Worm (Caenorhabditis elegans): ENCODE measurements around the gene scl-18.

Gene scl-18

DNA sequence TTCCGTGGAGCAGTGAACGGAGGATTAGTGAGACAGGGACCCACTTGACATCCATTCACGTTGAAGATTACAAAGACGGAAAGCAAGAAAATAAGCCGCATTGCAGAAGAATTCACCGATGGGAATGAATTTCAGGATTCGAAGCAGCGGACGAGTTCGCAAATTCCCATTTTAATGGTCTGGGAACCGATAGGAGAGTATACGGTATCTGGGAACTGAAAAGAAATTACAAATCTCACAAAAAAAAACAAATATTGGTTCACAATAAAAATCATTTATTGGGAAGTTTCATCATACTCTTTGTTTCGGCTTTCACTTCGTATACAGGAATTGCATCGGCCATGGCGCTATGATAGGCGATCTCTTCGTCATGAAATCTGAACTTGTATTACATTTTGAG, 775 bp upstream of the scl-18 start, which contains the start of gene T12A7.10:
T12A7.10 (minus strand) TSS at position 101 of the 400 bp plus-strand sequence.
- TF ChIP-seq fax-1 (tag; optimal IDR thresholded peaks at IDR 0.05) (no peak), K09A11.1 (tag; optimal IDR thresholded peaks at IDR 0.05; ENCODE audit: insufficient read depth) (no peak), unc-55 (GFP tag; optimal IDR thresholded peaks at IDR 0.05) (no peak), ets-4 (tag; optimal IDR thresholded peaks at IDR 0.05) (no peak), che-1 (tag; optimal IDR thresholded peaks at IDR 0.05) (no peak)

DNA sequence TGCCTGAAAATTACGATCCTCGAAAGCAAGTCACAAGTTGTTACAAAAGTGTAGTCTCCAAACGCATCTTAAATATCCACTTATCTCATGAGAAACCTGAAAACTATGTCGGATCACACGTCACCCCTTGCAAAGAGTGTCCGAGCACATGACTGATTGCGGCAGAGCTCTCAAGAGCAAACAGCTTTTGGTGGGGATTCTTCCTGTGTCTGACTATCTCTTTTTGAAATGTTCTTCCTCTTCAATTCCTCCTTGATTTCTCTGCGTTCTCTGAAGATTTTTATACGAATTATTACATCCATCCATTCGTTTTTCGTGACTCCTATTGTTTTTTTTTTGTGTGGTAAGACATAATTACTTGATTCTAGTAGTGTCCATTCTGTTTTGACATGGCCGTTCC, 5.4 kb downstream of the scl-18 start, which contains the start of gene T12A7.6:
T12A7.6 (plus strand) TSS at position 369 of the 400 bp plus-strand sequence.
- TF ChIP-seq syd-9 (tag; optimal IDR thresholded peaks at IDR 0.05) (no peak), ceh-18 (tag; optimal IDR thresholded peaks at IDR 0.05) (peak; percentile 15)

DNA sequence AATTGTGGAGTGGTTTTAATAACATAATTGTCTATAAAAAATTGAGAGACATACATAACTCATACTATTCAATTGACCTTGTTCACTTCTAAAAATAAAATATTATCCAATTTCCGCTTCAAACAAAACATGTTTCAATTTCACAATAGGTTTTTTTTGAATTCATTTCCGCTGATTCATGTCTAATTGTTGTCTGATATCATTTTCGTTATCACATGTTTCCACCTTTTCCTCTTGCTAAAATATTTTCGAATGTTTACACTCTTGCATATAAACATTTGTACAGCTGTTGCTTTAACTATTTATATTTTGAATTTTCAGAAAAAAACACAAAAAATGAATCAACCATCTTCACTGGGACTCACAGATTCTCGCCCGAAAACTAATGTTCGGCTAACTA, 8.9 kb downstream of the scl-18 start, which contains the start of gene gem-4:
gem-4 (plus strand) TSS at position 301 of the 400 bp plus-strand sequence.
- TF ChIP-seq ref-2 (tag; optimal IDR thresholded peaks at IDR 0.05) (no peak), eyg-1 (tag; optimal IDR thresholded peaks at IDR 0.05) (no peak), ceh-6 (GFP tag; optimal IDR thresholded peaks at IDR 0.05) (no peak), ceh-19 (GFP tag; optimal IDR thresholded peaks at IDR 0.05) (no peak), sox-4 (tag; optimal IDR thresholded peaks at IDR 0.05) (no peak), K09A11.1 (tag; optimal IDR thresholded peaks at IDR 0.05; ENCODE audit: insufficient read depth) (no peak), madf-2 (tag; optimal IDR thresholded peaks at IDR 0.05) (no peak), unc-42 (tag; optimal IDR thresholded peaks at IDR 0.05) (no peak), fax-1 (tag; optimal IDR thresholded peaks at IDR 0.05) (no peak), zip-5 (tag; optimal IDR thresholded peaks at IDR 0.05) (no peak)

DNA sequence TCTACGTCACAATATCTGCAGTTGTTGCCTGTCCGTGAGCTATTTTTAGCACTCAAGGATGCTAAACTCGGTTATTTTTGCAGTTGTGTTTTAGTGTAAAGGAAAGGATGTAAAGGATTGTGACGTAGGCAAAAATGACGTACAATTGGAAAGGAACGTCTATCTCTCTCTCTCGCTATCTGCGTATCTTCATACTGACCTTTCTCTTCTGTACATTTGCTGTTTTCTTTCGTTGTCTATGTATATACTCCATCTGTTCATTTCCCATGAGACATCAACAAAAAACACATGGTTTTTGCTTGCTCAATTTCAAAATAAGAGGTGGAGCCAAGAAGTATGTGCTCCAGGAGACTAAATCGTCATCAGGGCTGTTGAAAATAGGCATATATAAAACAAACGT, 9.9 kb downstream of the scl-18 start:
- TF ChIP-seq hlh-30 (tag; optimal IDR thresholded peaks at IDR 0.05; ENCODE audit: insufficient read depth) (peak; percentile 38), K09A11.1 (tag; optimal IDR thresholded peaks at IDR 0.05; ENCODE audit: insufficient read depth) (no peak), fax-1 (tag; optimal IDR thresholded peaks at IDR 0.05) (no peak)

DNA sequence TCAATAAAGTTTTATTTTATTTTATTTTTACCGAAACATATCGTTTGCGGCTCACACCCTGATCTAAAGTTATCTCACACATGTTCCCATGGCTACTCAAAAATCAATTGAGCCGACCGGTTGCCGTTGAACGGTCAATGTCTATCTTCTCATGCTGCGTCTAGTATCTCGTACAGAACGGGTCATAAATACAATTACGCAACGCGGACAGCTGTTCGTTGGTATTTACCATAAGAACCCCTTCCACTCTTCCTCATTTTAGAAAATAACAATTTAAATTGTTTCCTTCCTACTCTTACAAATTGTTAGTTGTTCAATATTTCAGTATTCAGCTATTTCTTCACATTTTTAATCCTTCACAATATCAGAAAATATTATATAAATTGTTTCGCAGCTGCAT, 10.4 kb downstream of the scl-18 start:
- TF ChIP-seq ceh-34 (tag; optimal IDR thresholded peaks at IDR 0.05) (no peak), unc-86 (tag; optimal IDR thresholded peaks at IDR 0.05) (no peak), ets-4 (tag; optimal IDR thresholded peaks at IDR 0.05) (no peak), pha-2 (tag; optimal IDR thresholded peaks at IDR 0.05) (no peak), Y22D7AL.16 (tag; optimal IDR thresholded peaks at IDR 0.05) (no peak), hlh-15 (tag; optimal IDR thresholded peaks at IDR 0.05) (no peak), odd-2 (tag; optimal IDR thresholded peaks at IDR 0.05) (no peak), hlh-13 (GFP tag; optimal IDR thresholded peaks at IDR 0.05) (no peak), elt-2 (tag; optimal IDR thresholded peaks at IDR 0.05) (no peak), che-1 (tag; optimal IDR thresholded peaks at IDR 0.05) (no peak), pros-1 (tag; optimal IDR thresholded peaks at IDR 0.05) (no peak), ref-2 (tag; optimal IDR thresholded peaks at IDR 0.05) (no peak), sdc-2 (tag; optimal IDR thresholded peaks at IDR 0.05) (no peak), C38D4.7 (GFP tag; optimal IDR thresholded peaks at IDR 0.05) (no peak), C08G9.2 (tag; optimal IDR thresholded peaks at IDR 0.05) (no peak), ceh-14 (tag; optimal IDR thresholded peaks at IDR 0.05) (no peak), hlh-30 (tag; optimal IDR thresholded peaks at IDR 0.05; ENCODE audit: insufficient read depth) (no peak), mec-3 (tag; optimal IDR thresholded peaks at IDR 0.05; ENCODE audit: borderline replicate concordance) (no peak)

DNA sequence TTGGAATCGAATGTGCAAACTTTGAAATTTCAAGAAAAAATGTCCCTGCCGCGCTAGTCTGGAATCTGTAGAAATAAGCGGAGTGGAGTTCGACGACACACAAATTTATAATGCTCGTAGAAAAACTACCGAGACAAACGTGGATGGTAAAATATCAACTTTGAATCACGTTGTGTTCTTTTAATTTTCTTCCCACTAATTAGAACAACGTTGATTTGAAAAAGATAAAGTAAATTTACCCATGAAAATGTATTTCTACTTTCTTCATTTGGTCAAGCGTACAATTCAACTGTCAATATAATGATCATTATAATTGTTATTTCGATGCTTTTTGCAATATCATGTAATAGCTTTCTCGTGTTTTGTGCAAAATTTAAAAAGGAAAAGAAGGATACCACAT, 11.8 kb downstream of the scl-18 start, which contains the start of gene K01A6.5:
K01A6.5 (plus strand) TSS at position 301 of the 400 bp plus-strand sequence.
- TF ChIP-seq eyg-1 (tag; optimal IDR thresholded peaks at IDR 0.05) (no peak), ceh-24 (tag; optimal IDR thresholded peaks at IDR 0.05) (no peak), dve-1 (tag; optimal IDR thresholded peaks at IDR 0.05) (no peak), ceh-31 (tag; optimal IDR thresholded peaks at IDR 0.05) (no peak), ttx-3 (tag; optimal IDR thresholded peaks at IDR 0.05) (no peak), nhr-11 (tag; optimal IDR thresholded peaks at IDR 0.05) (no peak), ceh-9 (tag; optimal IDR thresholded peaks at IDR 0.05) (no peak), unc-42 (tag; optimal IDR thresholded peaks at IDR 0.05) (no peak), ceh-22 (tag; optimal IDR thresholded peaks at IDR 0.05) (no peak), ceh-34 (tag; optimal IDR thresholded peaks at IDR 0.05) (no peak), sox-4 (tag; optimal IDR thresholded peaks at IDR 0.05) (no peak), pat-9 (tag; optimal IDR thresholded peaks at IDR 0.05) (no peak), elt-4 (tag; optimal IDR thresholded peaks at IDR 0.05) (no peak), hlh-6 (tag; optimal IDR thresholded peaks at IDR 0.05) (no peak), Y22D7AL.16 (tag; optimal IDR thresholded peaks at IDR 0.05) (no peak), hlh-15 (tag; optimal IDR thresholded peaks at IDR 0.05) (no peak)
